Fruit fly (Drosophila melanogaster) whole organism, embryonic: ENCODE results near the gene CG31675.

ENCODE experiments used
- Awh ChIP-seq: fragments of 200-800 bp; sonication (Bioruptor generic); IDR thresholded peaks from 2 replicates; pipeline ENCODE4, ENCODE4 v1.3.6; 2022; ENCODE audit warnings: missing biosample characterization, missing genetic modification characterization
- CG10267 ChIP-seq: fragments of 200-800 bp; sonication (Bioruptor generic); optimal IDR thresholded peaks from 2 replicates; lab custom pipeline; 2018; ENCODE audit warnings: missing biosample characterization, mild to moderate bottlenecking, missing genetic modification characterization, moderate library complexity
- CG10274 ChIP-seq: fragments of 200-800 bp; sonication (Bioruptor generic); optimal IDR thresholded peaks from 3 replicates; lab custom pipeline; 2017; ENCODE audit warnings: missing biosample characterization, mild to moderate bottlenecking, missing genetic modification characterization
- CG10366 ChIP-seq: fragments of 200-800 bp; sonication (Bioruptor generic); IDR thresholded peaks from 2 replicates; pipeline ENCODE4 v1.3.6; 2022; ENCODE audit warnings: missing biosample characterization, missing genetic modification characterization
- CG12942 ChIP-seq: fragments of 200-800 bp; sonication (Bioruptor generic); optimal IDR thresholded peaks from 3 replicates; lab custom pipeline; 2016; ENCODE audit warnings: missing biosample characterization, missing genetic modification characterization
- CG13775 ChIP-seq: fragments of 200-800 bp; sonication (Bioruptor generic); optimal IDR thresholded peaks from 3 replicates; lab custom pipeline; 2017; ENCODE audit warnings: missing biosample characterization, mild to moderate bottlenecking, missing genetic modification characterization
- CG2889 ChIP-seq: fragments of 200-800 bp; sonication (Bioruptor generic); IDR thresholded peaks from 3 replicates; pipeline ENCODE4 v1.3.6; 2022; ENCODE audit warnings: missing biosample characterization, missing genetic modification characterization
- CG30403 ChIP-seq: fragments of 200-800 bp; sonication (Bioruptor generic); optimal IDR thresholded peaks from 3 replicates; lab custom pipeline; 2016; ENCODE audit warnings: missing biosample characterization, missing genetic modification characterization
- CG3281 ChIP-seq: fragments of 200-800 bp; sonication (Bioruptor generic); optimal IDR thresholded peaks from 3 replicates; lab custom pipeline; 2017; ENCODE audit warnings: missing biosample characterization, mild to moderate bottlenecking, missing genetic modification characterization
- CG33213 ChIP-seq: fragments of 200-800 bp; sonication (Bioruptor generic); optimal IDR thresholded peaks from 3 replicates; lab custom pipeline; 2016; ENCODE audit warnings: missing biosample characterization, missing genetic modification characterization
- CG34224 ChIP-seq: fragments of 200-800 bp; sonication (Bioruptor generic); IDR thresholded peaks from 3 replicates; pipeline ENCODE4 v1.3.6; 2022; ENCODE audit warnings: missing biosample characterization, missing genetic modification characterization; ENCODE audit not compliant: partially characterized antibody
- CG3726 ChIP-seq: fragments of 200-800 bp; sonication (Bioruptor generic); IDR thresholded peaks from 3 replicates; pipeline ENCODE4, ENCODE4 v1.3.6; 2022; ENCODE audit warnings: missing biosample characterization, missing genetic modification characterization
- CG3838 ChIP-seq: fragments of 200-800 bp; sonication (Bioruptor generic); optimal IDR thresholded peaks from 3 replicates; lab custom pipeline; 2016; ENCODE audit warnings: missing biosample characterization, missing genetic modification characterization
- CG6254 ChIP-seq: fragments of 200-800 bp; sonication (Bioruptor generic); optimal IDR thresholded peaks from 3 replicates; lab custom pipeline; 2017; ENCODE audit warnings: mild to moderate bottlenecking, missing biosample characterization, missing genetic modification reagents, missing genetic modification characterization
- CG7271 ChIP-seq: fragments of 200-800 bp; sonication (Bioruptor generic); optimal IDR thresholded peaks from 2 replicates; lab custom pipeline; 2018; ENCODE audit warnings: missing biosample characterization, mild to moderate bottlenecking, missing genetic modification characterization, moderate library complexity
- CG7556 ChIP-seq: fragments of 200-800 bp; sonication (Bioruptor generic); optimal IDR thresholded peaks from 2 replicates; lab custom pipeline; 2017; ENCODE audit warnings: missing biosample characterization, mild to moderate bottlenecking, missing genetic modification characterization
- CG7745 ChIP-seq: fragments of 200-800 bp; sonication (Bioruptor generic); optimal IDR thresholded peaks from 2 replicates; lab custom pipeline; 2018; ENCODE audit warnings: missing biosample characterization, mild to moderate bottlenecking, missing genetic modification characterization, moderate library complexity
- CG7987 ChIP-seq: fragments of 200-800 bp; sonication (Bioruptor generic); optimal IDR thresholded peaks from 2 replicates; lab custom pipeline; 2018; ENCODE audit warnings: missing biosample characterization, mild to moderate bottlenecking, missing genetic modification characterization, moderate library complexity
- CG8359 ChIP-seq: fragments of 200-800 bp; sonication (Bioruptor generic); optimal IDR thresholded peaks from 2 replicates; lab custom pipeline; 2017; ENCODE audit warnings: missing biosample characterization, mild to moderate bottlenecking, missing genetic modification characterization, borderline replicate concordance
- CG8924 ChIP-seq: fragments of 200-800 bp; optimal IDR thresholded peaks from 3 replicates; lab custom pipeline; 2019; ENCODE audit warnings: missing biosample characterization, mild to moderate bottlenecking, missing genetic modification characterization, moderate library complexity
- D ChIP-seq, 2 experiments: fragments of 200-800 bp in 1 of 2; fragments of >200 bp in 1 of 2; sonication (Bioruptor generic) in 1 of 2; optimal IDR thresholded peaks; 2 replicates in 1 of 2; 3 replicates in 1 of 2; lab custom pipeline; 2017; ENCODE audit warnings: mild to moderate bottlenecking in 1 of 2, missing biosample characterization in 1 of 2, missing genetic modification characterization in 1 of 2, missing genetic modification reagents in 1 of 2
- Deaf1 ChIP-seq: fragments of 200-800 bp; optimal IDR thresholded peaks from 3 replicates; lab custom pipeline; 2019; ENCODE audit warnings: missing biosample characterization, mild to moderate bottlenecking, missing genetic modification characterization, moderate library complexity
- Dref ChIP-seq: fragments of 200-800 bp; sonication (Bioruptor generic); IDR thresholded peaks from 2 replicates; pipeline ENCODE4 v1.3.6; 2022; ENCODE audit warnings: missing biosample characterization, missing genetic modification characterization
- E2f2 ChIP-seq: fragments of 200-800 bp; sonication (Bioruptor generic); IDR thresholded peaks from 2 replicates; pipeline ENCODE4 v1.3.6; 2022; ENCODE audit warnings: missing biosample characterization, missing genetic modification characterization
- GATAe ChIP-seq: fragments of 200-800 bp; sonication (Bioruptor generic); conservative IDR thresholded peaks from 2 replicates; pipeline ENCODE4 v1.3.6; 2022; ENCODE audit warnings: missing biosample characterization, missing genetic modification characterization
- Nf-YA ChIP-seq: fragments of 200-800 bp; sonication (Bioruptor generic); IDR thresholded peaks from 2 replicates; pipeline ENCODE4 v1.3.6; 2022; ENCODE audit warnings: missing biosample characterization, missing genetic modification characterization
- Rfx ChIP-seq: fragments of 200-800 bp; sonication (Bioruptor generic); IDR thresholded peaks from 2 replicates; pipeline ENCODE4 v1.3.6; 2022; ENCODE audit warnings: missing biosample characterization, missing genetic modification characterization
- Sin3A ChIP-seq: fragments of >200 bp; optimal IDR thresholded peaks from 2 replicates; lab custom pipeline; 2018
- Sox102F ChIP-seq: fragments of 200-800 bp; sonication (Bioruptor generic); optimal IDR thresholded peaks from 2 replicates; lab custom pipeline; 2018; ENCODE audit warnings: missing biosample characterization, mild to moderate bottlenecking, missing genetic modification characterization, moderate library complexity
- Spps ChIP-seq: fragments of 200-800 bp; sonication (Bioruptor generic); optimal IDR thresholded peaks from 2 replicates; lab custom pipeline; 2018; ENCODE audit warnings: missing biosample characterization, mild to moderate bottlenecking, missing genetic modification characterization
- Usf ChIP-seq: fragments of 200-800 bp; sonication (Bioruptor generic); optimal IDR thresholded peaks from 2 replicates; lab custom pipeline; 2017; ENCODE audit warnings: missing genotype, missing biosample characterization, missing genetic modification characterization
- ab ChIP-seq: fragments of 200-800 bp; sonication (Bioruptor generic); optimal IDR thresholded peaks from 2 replicates; lab custom pipeline; 2016; ENCODE audit warnings: missing biosample characterization, missing genetic modification characterization
- chinmo ChIP-seq: fragments of 200-800 bp; sonication (Bioruptor generic); IDR thresholded peaks from 4 replicates; pipeline ENCODE4 v1.3.6; 2022; ENCODE audit warnings: missing biosample characterization, missing genetic modification characterization; ENCODE audit not compliant: partially characterized antibody
- ci ChIP-seq: fragments of 200-800 bp; sonication (Bioruptor generic); IDR thresholded peaks from 3 replicates; pipeline ENCODE4 v1.3.6; 2022; ENCODE audit warnings: missing biosample characterization, missing genetic modification characterization
- dmrt99B ChIP-seq: fragments of 200-800 bp; sonication (Bioruptor generic); optimal IDR thresholded peaks from 2 replicates; lab custom pipeline; 2018; ENCODE audit warnings: missing biosample characterization, mild to moderate bottlenecking, missing genetic modification characterization, moderate library complexity
- esg ChIP-seq: fragments of 200-800 bp; sonication (Bioruptor generic); conservative IDR thresholded peaks from 2 replicates; pipeline ENCODE4 v1.3.6; 2022; ENCODE audit warnings: missing biosample characterization, missing genetic modification characterization
- hb ChIP-seq: fragments of 200-800 bp; sonication (Bioruptor generic); IDR thresholded peaks from 3 replicates; pipeline ENCODE4 v1.3.6; 2022; ENCODE audit warnings: missing biosample characterization, missing genetic modification characterization; ENCODE audit not compliant: partially characterized antibody
- inv ChIP-seq: fragments of 200-800 bp; sonication (Bioruptor generic); IDR thresholded peaks from 2 replicates; pipeline ENCODE4 v1.3.6; 2022; ENCODE audit warnings: missing biosample characterization, missing genetic modification characterization; ENCODE audit not compliant: partially characterized antibody
- jumu ChIP-seq: fragments of 200-800 bp; sonication (Bioruptor generic); optimal IDR thresholded peaks from 3 replicates; lab custom pipeline; 2016; ENCODE audit warnings: missing biosample characterization, missing genetic modification characterization
- ken ChIP-seq: fragments of 200-800 bp; sonication (Bioruptor generic); IDR thresholded peaks from 3 replicates; pipeline ENCODE4 v1.3.6; 2022; ENCODE audit warnings: missing biosample characterization, missing genetic modification characterization
- lola ChIP-seq, 3 experiments: fragments of >200 bp in 2 of 3; fragments of 200-800 bp in 1 of 3; sonication (Bioruptor generic) in 1 of 3; optimal IDR thresholded peaks; 2 replicates each; lab custom pipeline; 2017 to 2019; ENCODE audit warnings: missing biosample characterization in 3 of 3, missing genetic modification characterization in 3 of 3, mild to moderate bottlenecking in 1 of 3, moderate library complexity in 1 of 3
- p53 ChIP-seq: fragments of 200-800 bp; sonication (Bioruptor generic); optimal IDR thresholded peaks from 2 replicates; lab custom pipeline; 2016; ENCODE audit warnings: missing biosample characterization, missing genetic modification characterization
- pho ChIP-seq: fragments of 200-800 bp; sonication (Bioruptor generic); optimal IDR thresholded peaks from 2 replicates; lab custom pipeline; 2016; ENCODE audit warnings: missing biosample characterization, missing genetic modification characterization
- sima ChIP-seq: fragments of 200-800 bp; sonication (Bioruptor generic); optimal IDR thresholded peaks from 2 replicates; lab custom pipeline; 2016; ENCODE audit warnings: missing biosample characterization, missing genetic modification characterization
- slou ChIP-seq: fragments of 200-800 bp; sonication (Bioruptor generic); optimal IDR thresholded peaks from 3 replicates; lab custom pipeline; 2016; ENCODE audit warnings: missing biosample characterization, missing genetic modification characterization
- trem ChIP-seq: fragments of 200-800 bp; optimal IDR thresholded peaks from 3 replicates; lab custom pipeline; 2019; ENCODE audit warnings: missing biosample characterization, mild to moderate bottlenecking, missing genetic modification characterization, moderate library complexity
- z ChIP-seq: fragments of 200-800 bp; sonication (Bioruptor generic); IDR thresholded peaks from 3 replicates; pipeline ENCODE4 v1.3.6; 2022; ENCODE audit warnings: missing biosample characterization, missing genetic modification characterization

CG31675 gene

dm6 chr2L:20917235-20918055 is 49.9 kb downstream of the CG31675 start (continued):
- TF ChIP-seq lola (GFP tag; optimal IDR thresholded peaks at IDR 0.05; lab: Kevin White, UChicago) (peak in 1 of 3 experiments; percentile 85), Sin3A (lab: Kevin White, UChicago) (no peak), CG7987 (GFP tag; lab: Kevin White, UChicago) (peak; percentile 83), D (optimal IDR thresholded peaks at IDR 0.05; lab: Kevin White, UChicago) (no peak), D (GFP tag; optimal IDR thresholded peaks at IDR 0.05; lab: Kevin White, UChicago) (peak; percentile 86), chinmo (0 out of 4 replicates have a peak, but pooled peaks have one; percentile 76), CG7271 (tag; lab: Kevin White, UChicago) (peak; percentile 69), Sox102F (GFP tag; lab: Kevin White, UChicago) (peak; percentile 75), CG3726 (GFP tag; lab: Robert Waterston, UW) (peak; percentile 36; the same call in 1 of the 3 replicates), CG6254 (GFP tag; lab: Kevin White, UChicago) (peak; percentile 81), CG12942 (peak; percentile 7), Rfx (GFP tag; lab: Robert Waterston, UW) (peak; percentile 45; the same call in 1 of the 2 replicates), slou (peak; percentile 5), CG8924 (peak; percentile 73), esg (GFP tag; lab: Robert Waterston, UW) (peak; percentile 53), CG10274 (GFP tag; lab: Kevin White, UChicago) (peak; percentile 81), CG10366 (GFP tag; lab: Robert Waterston, UW) (peak; percentile 13; the same call in 1 of the 2 replicates), hb (GFP tag; lab: Robert Waterston, UW) (no peak), CG8359 (GFP tag; lab: Kevin White, UChicago) (peak; percentile 73), ci (0 out of 3 replicates have a peak, but pooled peaks have one; percentile 42), GATAe (GFP tag; lab: Robert Waterston, UW) (peak; percentile 41; the same call in 1 of the 2 replicates), CG30403 (GFP tag; lab: Kevin White, UChicago) (peak; percentile 85), dmrt99B (tag; lab: Kevin White, UChicago) (peak; percentile 95), inv (GFP tag; lab: Robert Waterston, UW) (no peak), CG13775 (peak; percentile 80), Spps (tag; lab: Kevin White, UChicago) (peak; percentile 83), CG33213 (GFP tag; lab: Kevin White, UChicago) (no peak), Awh (GFP tag; lab: Robert Waterston, UW) (peak; percentile 84), jumu (no peak), z (peak; percentile 43; the same call in 1 of the 3 replicates), p53 (GFP tag; lab: Kevin White, UChicago) (no peak), CG34224 (peak; percentile 16; the same call in 1 of the 3 replicates), CG10267 (tag; lab: Kevin White, UChicago) (peak; percentile 85), CG3281 (GFP tag; lab: Kevin White, UChicago) (peak; percentile 95), Dref (GFP tag; lab: Robert Waterston, UW) (no peak), sima (GFP tag; lab: Kevin White, UChicago) (peak; percentile 51), trem (peak; percentile 86), Nf-YA (GFP tag; lab: Robert Waterston, UW) (peak; percentile 85), CG2889 (GFP tag; lab: Robert Waterston, UW) (no peak), CG7556 (peak; percentile 91), ab (GFP tag; lab: Kevin White, UChicago) (no peak), E2f2 (GFP tag; lab: Robert Waterston, UW) (peak; percentile 7; the same call in 1 of the 2 replicates), CG3838 (GFP tag; lab: Kevin White, UChicago) (peak; percentile 12), pho (GFP tag; lab: Kevin White, UChicago) (no peak), Deaf1 (peak; percentile 84), ken (GFP tag; lab: Robert Waterston, UW) (0 out of 3 replicates have a peak, but pooled peaks have one; percentile 31), CG7745 (tag; lab: Kevin White, UChicago) (no peak), Usf (GFP tag; lab: Kevin White, UChicago) (peak; percentile 70)
